Fruit fly (Drosophila melanogaster) S2 (cell line): ENCODE measurements around the gene CG17010.

Experiments
- CG8478 ChIP-seq: fragments of >200 bp; optimal IDR thresholded peaks from 2 replicates; lab custom pipeline; 2018
- CTCF ChIP-seq, 2 experiments: fragments of >200 bp; optimal IDR thresholded peaks; 2 replicates each; lab custom pipeline; 2018

dm6 chr2L:12363206-12363605, 7.0 kb downstream of the CG17010 start:
- TF ChIP-seq CG8478 (no peak), CTCF (optimal IDR thresholded peaks at IDR 0.05; lab: Kevin White, UChicago) (no peak)
